Worm (Caenorhabditis elegans): ENCODE results near the gene AH9.4.

- TF ChIP-seq him-1 (tag; optimal IDR thresholded peaks at IDR 0.05) (no peak), dao-5 (tag; optimal IDR thresholded peaks at IDR 0.05) (no peak)
Observed at ce11 chrX:2258001-2258400, 16.1 kb downstream of the AH9.4 start, which contains the start of gene crn-4.
